Fruit fly (Drosophila melanogaster): ENCODE measurements around the gene Nfs1.

Gene Nfs1

DNA sequence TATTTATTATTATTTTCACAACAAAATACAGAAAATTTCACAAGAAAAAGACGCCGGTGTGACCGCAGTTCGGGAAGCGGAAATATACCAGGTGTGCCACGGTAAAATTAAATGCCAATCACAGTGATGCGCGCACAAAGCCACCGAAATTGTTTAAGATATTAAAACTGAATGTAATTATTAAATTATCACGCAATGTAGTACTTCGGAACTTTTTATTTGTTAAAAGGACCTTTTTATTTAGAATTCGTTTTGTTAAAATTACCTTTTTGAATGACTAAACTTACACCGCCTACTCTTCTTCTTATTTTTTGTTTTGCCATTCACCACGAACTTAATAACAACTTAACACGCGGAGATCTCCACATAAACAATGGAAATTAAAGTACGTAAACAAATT lies 11.5 kb upstream of the Nfs1 start, which contains the start of the genes CG6686 and CG34163 (continued):
- TF ChIP-seq prd (optimal IDR thresholded peaks at IDR 0.05) (no peak), prd (GFP tag; IDR thresholded peaks at IDR 0.05) (peak; percentile 46; the same call in 1 of the 3 replicates), chm (GFP tag; IDR thresholded peaks at IDR 0.05) (no peak), Dek (tag; optimal IDR thresholded peaks at IDR 0.05) (no peak), da (GFP tag; optimal IDR thresholded peaks at IDR 0.05) (no peak), CG11085 (GFP tag; IDR thresholded peaks at IDR 0.05) (no peak), az2 (GFP tag; optimal IDR thresholded peaks at IDR 0.05) (peak; percentile 58), ssp (GFP tag; IDR thresholded peaks at IDR 0.05) (no peak), CG3995 (GFP tag; optimal IDR thresholded peaks at IDR 0.05) (peak; percentile 31), Bteb2 (GFP tag; optimal IDR thresholded peaks at IDR 0.05) (peak; percentile 34), dati (GFP tag; IDR thresholded peaks at IDR 0.05) (no peak), Meics (GFP tag; optimal IDR thresholded peaks at IDR 0.05) (peak; percentile 47), dm (GFP tag; optimal IDR thresholded peaks at IDR 0.05) (peak; percentile 92), chn (GFP tag; optimal IDR thresholded peaks at IDR 0.05) (peak; percentile 21), HmgD (GFP tag; optimal IDR thresholded peaks at IDR 0.05) (peak; percentile 34), gt (GFP tag; IDR thresholded peaks at IDR 0.05) (no peak), tio (GFP tag; optimal IDR thresholded peaks at IDR 0.05) (no peak), CG7271 (tag; optimal IDR thresholded peaks at IDR 0.05) (peak; percentile 61), CG11398 (GFP tag; optimal IDR thresholded peaks at IDR 0.05) (no peak), CG14965 (GFP tag; optimal IDR thresholded peaks at IDR 0.05; ENCODE audit: borderline replicate concordance) (no peak), TFAM (GFP tag; optimal IDR thresholded peaks at IDR 0.05) (no peak), exex (tag; optimal IDR thresholded peaks at IDR 0.05) (peak; percentile 19), Fer2 (tag; optimal IDR thresholded peaks at IDR 0.05) (no peak), tin (GFP tag; optimal IDR thresholded peaks at IDR 0.05) (peak; percentile 17), CG12659 (GFP tag; optimal IDR thresholded peaks at IDR 0.05) (peak; percentile 68), CG4707 (GFP tag; optimal IDR thresholded peaks at IDR 0.05) (no peak), knrl (GFP tag; IDR thresholded peaks at IDR 0.05; ENCODE audit: partially characterized antibody) (0 out of 3 replicates have a peak, but pooled peaks have one; percentile 21), Hsf (GFP tag; optimal IDR thresholded peaks at IDR 0.05) (peak; percentile 64), Sry-δ (GFP tag; optimal IDR thresholded peaks at IDR 0.05) (peak; percentile 43), CG1647 (GFP tag; optimal IDR thresholded peaks at IDR 0.05) (peak; percentile 8), Sry-β (GFP tag; optimal IDR thresholded peaks at IDR 0.05) (peak; percentile 77), CG11696 (GFP tag; IDR thresholded peaks at IDR 0.05) (no peak), Atf6 (GFP tag; IDR thresholded peaks at IDR 0.05) (no peak), NK7.1 (GFP tag; optimal IDR thresholded peaks at IDR 0.05) (no peak), row (GFP tag; IDR thresholded peaks at IDR 0.05) (peak; percentile 69), CG31388 (GFP tag; optimal IDR thresholded peaks at IDR 0.05) (no peak), croc (GFP tag; conservative IDR thresholded peaks at IDR 0.05) (no peak), CG14014 (GFP tag; IDR thresholded peaks at IDR 0.05) (no peak), CG1529 (GFP tag; optimal IDR thresholded peaks at IDR 0.05) (no peak), gro (GFP tag; optimal IDR thresholded peaks at IDR 0.05) (peak; percentile 31), sens (GFP tag) (peak; percentile 86), CG3065 (GFP tag; optimal IDR thresholded peaks at IDR 0.05) (no peak), fru (optimal IDR thresholded peaks at IDR 0.05) (no peak), CG18011 (GFP tag; optimal IDR thresholded peaks at IDR 0.05) (peak; percentile 14), cg (GFP tag; optimal IDR thresholded peaks at IDR 0.05) (no peak), CG15269 (tag; optimal IDR thresholded peaks at IDR 0.05) (no peak), inv (GFP tag; IDR thresholded peaks at IDR 0.05; ENCODE audit: partially characterized antibody) (no peak), CG14860 (GFP tag; IDR thresholded peaks at IDR 0.05; ENCODE audit: partially characterized antibody) (no peak), Ssrp (tag; optimal IDR thresholded peaks at IDR 0.05) (no peak), CG1792 (GFP tag; optimal IDR thresholded peaks at IDR 0.05) (peak; percentile 8), CG13123 (GFP tag; optimal IDR thresholded peaks at IDR 0.05) (no peak), nmo (GFP tag; optimal IDR thresholded peaks at IDR 0.05) (peak; percentile 69), CG3281 (GFP tag; optimal IDR thresholded peaks at IDR 0.05) (peak; percentile 35)

All from whole organism, embryonic.